Fruit fly (Drosophila melanogaster) whole organism: ENCODE data around the gene CG31548.

ENCODE experiments used
- CG8478 ChIP-seq: fragments of >200 bp; optimal IDR thresholded peaks from 2 replicates; lab custom pipeline; 2018; ENCODE audit warnings: inconsistent platforms
- pan ChIP-seq: fragments of >200 bp; optimal IDR thresholded peaks from 2 replicates; lab custom pipeline; 2017

DNA sequence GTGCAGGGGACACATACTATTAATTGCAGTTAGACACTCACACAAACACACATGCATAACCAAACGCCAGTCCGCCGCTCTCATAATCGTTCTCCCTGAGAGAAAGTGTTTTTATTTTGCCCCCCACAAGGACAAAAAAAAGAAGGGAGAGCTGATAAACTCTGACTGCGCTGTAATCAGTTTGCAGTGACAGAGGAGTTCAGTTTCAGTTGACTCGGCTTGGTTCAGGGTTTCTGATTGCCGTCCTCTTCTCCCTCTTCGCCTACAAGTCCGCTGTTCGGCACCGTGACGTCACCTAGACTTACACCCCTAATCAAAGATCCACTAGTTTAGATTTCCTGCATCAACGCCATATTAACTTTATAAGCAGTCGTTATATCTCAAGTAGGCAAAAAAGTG is 34.6 kb upstream of the CG31548 start:
- TF ChIP-seq CG8478 (lab: Kevin White, UChicago) (no peak), pan (lab: Kevin White, UChicago) (no peak)
